Fruit fly (Drosophila melanogaster) whole organism: Measurements from ENCODE around the gene AP-1mu.

Source experiments
- CG8478 ChIP-seq: fragments of >200 bp; optimal IDR thresholded peaks from 2 replicates; lab custom pipeline; 2018; ENCODE audit warnings: inconsistent platforms
- EcR ChIP-seq, 2 experiments: fragments of >200 bp; optimal IDR thresholded peaks; 2 replicates each; lab custom pipeline; 2017; ENCODE audit warnings: missing biosample characterization in 2 of 2, missing genetic modification characterization in 2 of 2, missing genetic modification reagents in 2 of 2
- pan ChIP-seq: fragments of >200 bp; optimal IDR thresholded peaks from 2 replicates; lab custom pipeline; 2017
- psq ChIP-seq: fragments of >200 bp; optimal IDR thresholded peaks from 2 replicates; lab custom pipeline; 2017
- usp ChIP-seq: fragments of >200 bp; optimal IDR thresholded peaks from 2 replicates; lab custom pipeline; 2017; ENCODE audit warnings: missing biosample characterization, missing genetic modification characterization, mixed read lengths

DNA sequence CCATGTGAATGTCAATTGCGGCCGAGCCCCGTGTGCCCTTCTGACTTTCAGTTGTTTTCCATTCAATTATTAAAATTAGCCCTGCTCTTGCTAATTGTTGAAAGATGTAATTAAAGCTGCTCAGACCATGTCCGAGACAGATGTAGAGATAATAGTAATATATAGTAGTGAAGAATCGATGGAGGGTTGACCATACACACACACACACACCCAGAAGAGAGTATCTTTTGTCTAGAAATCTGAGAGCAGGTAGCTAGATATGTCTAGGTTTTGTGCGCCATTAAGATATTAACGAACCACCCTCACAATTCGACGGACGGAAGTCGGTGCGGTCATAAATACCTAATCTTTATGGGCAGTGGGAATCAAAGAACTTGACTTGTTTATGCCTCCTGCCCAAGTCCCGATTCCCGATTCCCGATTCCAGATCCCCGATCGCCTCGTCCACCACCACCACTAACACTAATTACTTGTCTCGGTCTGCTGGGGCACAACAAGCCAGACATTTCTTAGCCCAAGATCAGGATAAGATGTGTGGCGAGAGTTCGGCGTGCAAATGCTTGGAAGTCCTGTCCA, 45.2 kb upstream of the AP-1mu start:
- no peak for TF ChIP-seq usp (GFP tag; lab: Kevin White, UChicago)
- TF ChIP-seq CG8478 (lab: Kevin White, UChicago) = no peak
- no peak for TF ChIP-seq EcR (GFP tag; optimal IDR thresholded peaks at IDR 0.05; lab: Kevin White, UChicago)
- no peak for TF ChIP-seq psq (lab: Kevin White, UChicago)
- TF ChIP-seq pan (lab: Kevin White, UChicago) = no peak
